Worm (Caenorhabditis elegans) whole organism, L4 larva: ENCODE measurements around the gene C16A3.5.

Source experiments
- F10B5.3 ChIP-seq: sonication (generic microtip); optimal IDR thresholded peaks from 2 replicates; lab custom pipeline; 2016; ENCODE audit warnings: mild to moderate bottlenecking, missing genetic modification characterization, missing compliant biosample characterization
- F44E2.7 ChIP-seq: fragments of 200-800 bp; sonication (Bioruptor generic); IDR thresholded peaks from 2 replicates; pipeline ENCODE4 v2.1.2; 2022; ENCODE audit warnings: missing genetic modification characterization, missing compliant biosample characterization
- F49E8.2 ChIP-seq: sonication (generic microtip); optimal IDR thresholded peaks from 2 replicates; lab custom pipeline; 2016; ENCODE audit warnings: missing compliant biosample characterization, mild to moderate bottlenecking, missing genetic modification characterization, borderline replicate concordance
- T26A8.4 ChIP-seq: fragments of 200-800 bp; sonication (Bioruptor generic); IDR thresholded peaks from 2 replicates; pipeline ENCODE4 v1.3.6; 2022; ENCODE audit warnings: missing genetic modification characterization, missing compliant biosample characterization
- Y105C5A.15 ChIP-seq: fragments of 200-800 bp; sonication (Bioruptor generic); IDR thresholded peaks from 2 replicates; pipeline ENCODE4 v1.3.6; 2022; ENCODE audit warnings: missing genetic modification characterization, missing compliant biosample characterization
- Y48G9A.11 ChIP-seq: fragments of 200-800 bp; sonication (Bioruptor generic); IDR thresholded peaks from 2 replicates; pipeline ENCODE4 v1.3.6; 2022; ENCODE audit warnings: missing genetic modification reagents, missing genetic modification characterization, missing compliant biosample characterization
- Y75B8A.6 ChIP-seq: fragments of 200-800 bp; sonication (Bioruptor generic); IDR thresholded peaks from 2 replicates; pipeline ENCODE4 v1.3.6; 2022; ENCODE audit warnings: missing genetic modification reagents, missing genetic modification characterization, missing compliant biosample characterization
- ZK337.2 ChIP-seq: fragments of 200-800 bp; sonication (Bioruptor generic); IDR thresholded peaks from 2 replicates; pipeline ENCODE4 v1.3.6; 2022; ENCODE audit warnings: missing genetic modification reagents, missing genetic modification characterization, missing compliant biosample characterization
- aha-1 ChIP-seq: fragments of 150-350 bp; peaks from one replicate; lab custom pipeline; 2014; ENCODE audit warnings: missing biosample characterization, missing genetic modification characterization
- aly-2 ChIP-seq: sonication (generic microtip); optimal IDR thresholded peaks from 2 replicates; lab custom pipeline; 2018; ENCODE audit warnings: missing biosample characterization, missing genetic modification characterization
- ama-1 ChIP-seq: fragments of 150-350 bp; optimal IDR thresholded peaks from 2 replicates; lab custom pipeline; 2014; ENCODE audit warnings: inconsistent platforms, mixed read lengths
- arid-1 ChIP-seq: fragments of 200-800 bp; sonication (Bioruptor generic); conservative IDR thresholded peaks from 2 replicates; pipeline ENCODE4 v1.3.6; 2022; ENCODE audit warnings: missing genetic modification reagents, missing genetic modification characterization, missing compliant biosample characterization
- ceh-20 ChIP-seq: fragments of 200-800 bp; sonication (Bioruptor generic); IDR thresholded peaks from 2 replicates; pipeline ENCODE4 v1.3.6; 2022; ENCODE audit warnings: missing genetic modification reagents, missing genetic modification characterization, missing compliant biosample characterization
- ceh-32 ChIP-seq: sonication (generic microtip); optimal IDR thresholded peaks from 2 replicates; lab custom pipeline; 2016; ENCODE audit warnings: mild to moderate bottlenecking, missing genetic modification characterization, missing compliant biosample characterization; ENCODE audit not compliant: poor library complexity
- ceh-62 ChIP-seq: sonication (generic microtip); optimal IDR thresholded peaks from 2 replicates; lab custom pipeline; 2017; ENCODE audit warnings: missing biosample characterization, missing genetic modification characterization
- ctbp-1 ChIP-seq: fragments of 200-800 bp; sonication (Bioruptor generic); IDR thresholded peaks from 2 replicates; pipeline ENCODE4 v1.3.6; 2022; ENCODE audit warnings: missing genetic modification reagents, missing genetic modification characterization, missing compliant biosample characterization
- daf-12 ChIP-seq: fragments of 150-350 bp; optimal IDR thresholded peaks from 2 replicates; lab custom pipeline; 2014; ENCODE audit warnings: missing biosample characterization, missing genetic modification reagents, missing genetic modification characterization
- daf-16 ChIP-seq, 3 experiments: sonication (generic microtip); optimal IDR thresholded peaks; 2 replicates each; lab custom pipeline; 2016 to 2017; ENCODE audit warnings: missing genetic modification characterization in 3 of 3, missing genetic modification reagents in 3 of 3, mild to moderate bottlenecking in 2 of 3, missing compliant biosample characterization in 2 of 3, missing biosample characterization in 1 of 3, moderate library complexity in 1 of 3
- daf-19 ChIP-seq: fragments of 200-800 bp; sonication (Bioruptor generic); conservative IDR thresholded peaks from 2 replicates; pipeline ENCODE4 v1.3.6; 2022; ENCODE audit warnings: missing genetic modification characterization, missing compliant biosample characterization
- daf-8 ChIP-seq: fragments of 200-800 bp; sonication (Bioruptor generic); IDR thresholded peaks from 2 replicates; pipeline ENCODE4 v1.3.6; 2022; ENCODE audit warnings: missing genetic modification characterization, missing compliant biosample characterization
- dmd-6 ChIP-seq: fragments of 200-800 bp; sonication (Bioruptor generic); IDR thresholded peaks from 2 replicates; pipeline ENCODE4 v1.3.6; 2022; ENCODE audit warnings: missing genetic modification reagents, missing genetic modification characterization, missing compliant biosample characterization
- dpl-1 ChIP-seq: fragments of 150-350 bp; optimal IDR thresholded peaks from 2 replicates; lab custom pipeline; 2014; ENCODE audit warnings: missing biosample characterization, missing genetic modification reagents, missing genetic modification characterization
- egl-43 ChIP-seq: fragments of 200-800 bp; sonication (Bioruptor generic); IDR thresholded peaks from 2 replicates; pipeline ENCODE4 v1.3.6; 2022; ENCODE audit warnings: missing genetic modification reagents, missing genetic modification characterization, missing compliant biosample characterization
- fos-1 ChIP-seq: fragments of 150-350 bp; optimal IDR thresholded peaks from 2 replicates; lab custom pipeline; 2014; ENCODE audit warnings: missing biosample characterization, missing genetic modification characterization
- hlh-30 ChIP-seq: sonication (generic microtip); optimal IDR thresholded peaks from 2 replicates; lab custom pipeline; 2017; ENCODE audit warnings: antibody characterized with exemption, mild to moderate bottlenecking, missing genetic modification characterization, missing compliant biosample characterization; ENCODE audit not compliant: insufficient read depth
- jun-1 ChIP-seq: fragments of 150-350 bp; optimal IDR thresholded peaks from 2 replicates; lab custom pipeline; 2014; ENCODE audit warnings: missing biosample characterization, missing genetic modification reagents, missing genetic modification characterization
- lin-38 ChIP-seq: fragments of 200-800 bp; sonication (Bioruptor generic); IDR thresholded peaks from 2 replicates; pipeline ENCODE4 v1.3.6; 2022; ENCODE audit warnings: missing genetic modification reagents, missing genetic modification characterization, missing compliant biosample characterization
- lin-39 ChIP-seq: fragments of 150-350 bp; optimal IDR thresholded peaks from 2 replicates; lab custom pipeline; 2014; ENCODE audit warnings: missing biosample characterization, missing genetic modification reagents, missing genetic modification characterization
- lir-3 ChIP-seq: sonication (generic microtip); optimal IDR thresholded peaks from 2 replicates; lab custom pipeline; 2016; ENCODE audit warnings: mild to moderate bottlenecking, missing genetic modification characterization, missing compliant biosample characterization
- madf-5 ChIP-seq, 2 experiments: fragments of 200-800 bp; sonication (Bioruptor generic); IDR thresholded peaks; 2 replicates each; pipeline ENCODE4 v1.3.6; 2022; ENCODE audit warnings: missing compliant biosample characterization in 2 of 2, missing genetic modification characterization in 2 of 2
- madf-9 ChIP-seq: fragments of 200-800 bp; sonication (Bioruptor generic); conservative IDR thresholded peaks from 2 replicates; pipeline ENCODE4 v1.3.6; 2022; ENCODE audit warnings: missing genetic modification reagents, missing genetic modification characterization, missing compliant biosample characterization
- mdl-1 ChIP-seq, 2 experiments: fragments of 150-350 bp in 1 of 2; sonication (generic microtip) in 1 of 2; optimal IDR thresholded peaks; 2 replicates each; lab custom pipeline; 2014 to 2017; ENCODE audit warnings: missing biosample characterization in 2 of 2, missing genetic modification characterization in 2 of 2
- mdt-29 ChIP-seq: fragments of 200-800 bp; sonication (Bioruptor generic); IDR thresholded peaks from 2 replicates; pipeline ENCODE4 v1.3.6; 2022; ENCODE audit warnings: missing genetic modification reagents, missing genetic modification characterization, missing compliant biosample characterization
- mes-2 ChIP-seq: sonication (generic microtip); optimal IDR thresholded peaks from 2 replicates; lab custom pipeline; 2016; ENCODE audit warnings: missing genotype, mild to moderate bottlenecking, missing genetic modification characterization, missing compliant biosample characterization; ENCODE audit not compliant: poor library complexity, severe bottlenecking
- mxl-3 ChIP-seq: fragments of 200-800 bp; sonication (Bioruptor generic); optimal IDR thresholded peaks from 2 replicates; lab custom pipeline; 2018; ENCODE audit warnings: mild to moderate bottlenecking, missing genetic modification characterization, missing compliant biosample characterization
- nhr-237 ChIP-seq: sonication (generic microtip); optimal IDR thresholded peaks from 2 replicates; lab custom pipeline; 2017; ENCODE audit warnings: missing biosample characterization, missing genetic modification characterization
- nhr-48 ChIP-seq: sonication (generic microtip); optimal IDR thresholded peaks from 2 replicates; lab custom pipeline; 2016; ENCODE audit warnings: mild to moderate bottlenecking, missing genetic modification characterization, missing compliant biosample characterization
- nhr-6 ChIP-seq: fragments of 150-350 bp; optimal IDR thresholded peaks from 2 replicates; lab custom pipeline; 2014; ENCODE audit warnings: missing biosample characterization, missing genetic modification characterization
- nhr-77 ChIP-seq: fragments of 150-350 bp; optimal IDR thresholded peaks from 2 replicates; lab custom pipeline; 2014; ENCODE audit warnings: missing biosample characterization, missing genetic modification characterization
- skn-1 ChIP-seq: fragments of 150-350 bp; optimal IDR thresholded peaks from 2 replicates; lab custom pipeline; 2014; ENCODE audit warnings: missing biosample characterization, missing genetic modification characterization
- snpc-1.2 ChIP-seq: fragments of 200-800 bp; sonication (Bioruptor generic); IDR thresholded peaks from 2 replicates; pipeline ENCODE4 v1.3.6; 2022; ENCODE audit warnings: missing genetic modification reagents, missing genetic modification characterization, missing compliant biosample characterization
- snpc-4 ChIP-seq: fragments of 150-350 bp; optimal IDR thresholded peaks from 2 replicates; lab custom pipeline; 2014; ENCODE audit warnings: missing biosample characterization, missing genetic modification characterization
- spr-1 ChIP-seq: sonication (generic microtip); optimal IDR thresholded peaks from 2 replicates; lab custom pipeline; 2016; ENCODE audit warnings: mild to moderate bottlenecking, missing genetic modification characterization, missing compliant biosample characterization
- spr-3 ChIP-seq: fragments of 200-800 bp; sonication (Bioruptor generic); optimal IDR thresholded peaks from 2 replicates; lab custom pipeline; 2018; ENCODE audit warnings: mild to moderate bottlenecking, missing genetic modification characterization, missing compliant biosample characterization
- tag-97 ChIP-seq: fragments of 200-800 bp; sonication (Bioruptor generic); IDR thresholded peaks from 2 replicates; pipeline ENCODE4 v1.3.6; 2022; ENCODE audit warnings: missing genetic modification characterization, missing compliant biosample characterization
- unc-62 ChIP-seq, 3 experiments: fragments of 150-350 bp in 1 of 3; sonication (generic microtip); optimal IDR thresholded peaks in 2 of 3; peaks in 1 of 3; 1 replicate in 1 of 3; 2 replicates in 2 of 3; lab custom pipeline; 2014 to 2017; ENCODE audit warnings: missing biosample characterization in 3 of 3, missing genetic modification characterization in 3 of 3, missing genetic modification reagents in 3 of 3, missing genotype in 1 of 3
- vab-7 ChIP-seq: fragments of 200-800 bp; sonication (Bioruptor generic); IDR thresholded peaks from 2 replicates; pipeline ENCODE4 v1.3.6; 2022; ENCODE audit warnings: missing genetic modification reagents, missing genetic modification characterization, missing compliant biosample characterization
- zfp-2 ChIP-seq: sonication (generic microtip); optimal IDR thresholded peaks from 2 replicates; lab custom pipeline; 2016; ENCODE audit warnings: mild to moderate bottlenecking, missing genetic modification characterization, missing compliant biosample characterization
- zfp-3 ChIP-seq: fragments of 200-800 bp; sonication (Bioruptor generic); conservative IDR thresholded peaks from 2 replicates; pipeline ENCODE4 v1.3.6; 2022; ENCODE audit warnings: missing genetic modification reagents, missing genetic modification characterization, missing compliant biosample characterization

The C16A3.5 gene

DNA sequence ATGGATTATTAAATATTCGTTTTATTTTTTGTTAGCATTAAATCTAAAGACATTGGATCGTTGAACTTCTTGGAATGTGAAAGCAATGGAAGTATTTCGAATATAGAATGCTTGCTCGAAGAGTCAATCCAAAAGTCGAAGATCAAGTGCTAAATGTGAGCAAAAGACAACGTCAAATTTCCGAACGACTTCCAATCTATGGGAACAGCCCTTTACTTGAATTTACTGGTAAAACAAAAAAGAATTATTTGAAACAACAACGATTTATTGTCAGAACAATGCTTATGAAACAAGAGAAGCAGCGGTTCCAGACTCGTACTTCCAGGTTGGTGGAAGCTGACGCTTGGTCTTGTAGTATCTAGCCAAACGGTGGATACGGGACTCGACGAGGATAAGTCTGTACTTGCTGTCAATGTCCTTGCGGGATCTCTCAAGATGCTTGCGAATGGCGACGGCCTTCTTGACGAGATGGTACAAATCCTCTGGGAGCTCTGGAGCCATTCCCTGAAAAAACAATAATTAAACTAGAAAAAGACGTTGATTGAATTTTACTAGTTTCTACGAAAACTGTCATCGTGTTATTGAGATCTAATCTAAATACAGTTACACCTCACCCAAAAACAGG lies 6.6 kb upstream of the C16A3.5 start (continued):
- TF ChIP-seq spr-1 (tag; lab: Kevin White, UChicago) (peak; percentile 13), zfp-3 (GFP tag; lab: Robert Waterston, UW) (no peak), zfp-2 (no peak), mes-2 (peak; percentile 28), madf-5 (GFP tag; IDR thresholded peaks at IDR 0.05; lab: Robert Waterston, UW) (no peak), vab-7 (0 out of 2 replicates have a peak, but pooled peaks have one; percentile 12), tag-97 (no peak), ctbp-1 (GFP tag; lab: Robert Waterston, UW) (peak; percentile 59; the same call in 1 of the 2 replicates), ceh-62 (tag; lab: Kevin White, UChicago) (no peak), nhr-48 (tag; lab: Kevin White, UChicago) (no peak), madf-9 (GFP tag; lab: Robert Waterston, UW) (no peak), Y105C5A.15 (peak; percentile 61; the same call in 1 of the 2 replicates), mdl-1 (tag; optimal IDR thresholded peaks at IDR 0.05; lab: Kevin White, UChicago) (no peak), nhr-77 (no peak), hlh-30 (tag; lab: Kevin White, UChicago) (no peak), lin-39 (tag; lab: Kevin White, UChicago) (no peak), unc-62 (GFP tag; optimal IDR thresholded peaks at IDR 0.05 in 1 of 2; lab: Kevin White, UChicago) (no peak), unc-62 (tag; optimal IDR thresholded peaks at IDR 0.05; lab: Kevin White, UChicago) (no peak), T26A8.4 (GFP tag; lab: Robert Waterston, UW) (peak; percentile 48; the same call in 1 of the 2 replicates), skn-1 (tag; lab: Kevin White, UChicago) (no peak), F49E8.2 (peak; percentile 94), ama-1 (lab: Kevin White, UChicago) (peak; percentile 55), ceh-32 (tag; lab: Kevin White, UChicago) (no peak), F10B5.3 (no peak), F44E2.7 (GFP tag; lab: Robert Waterston, UW) (no peak), fos-1 (peak; percentile 21), Y48G9A.11 (GFP tag; lab: Robert Waterston, UW) (peak; percentile 81), lin-38 (peak; percentile 71), dmd-6 (GFP tag; lab: Robert Waterston, UW) (no peak), snpc-1.2 (peak; percentile 36), dpl-1 (GFP tag; lab: Kevin White, UChicago) (no peak), aha-1 (tag; lab: Kevin White, UChicago) (peak; percentile 5), daf-8 (GFP tag; lab: Robert Waterston, UW) (no peak), aly-2 (no peak), egl-43 (GFP tag; lab: Robert Waterston, UW) (0 out of 2 replicates have a peak, but pooled peaks have one; percentile 56), nhr-6 (tag; lab: Kevin White, UChicago) (no peak), daf-12 (tag; lab: Kevin White, UChicago) (no peak), jun-1 (no peak), nhr-237 (tag; lab: Kevin White, UChicago) (no peak), Y75B8A.6 (0 out of 2 replicates have a peak, but pooled peaks have one; percentile 6), spr-3 (GFP tag; lab: Kevin White, UChicago) (no peak), ceh-20 (0 out of 2 replicates have a peak, but pooled peaks have one; percentile 24), arid-1 (GFP tag; lab: Robert Waterston, UW) (peak; percentile 44; the same call in 1 of the 2 replicates), daf-16 (GFP tag; optimal IDR thresholded peaks at IDR 0.05; lab: Kevin White, UChicago) (no peak), daf-16 (tag; optimal IDR thresholded peaks at IDR 0.05; lab: Kevin White, UChicago) (peak; percentile 16), snpc-4 (tag; lab: Kevin White, UChicago) (no peak), mxl-3 (GFP tag; lab: Kevin White, UChicago) (no peak), mdt-29 (GFP tag; lab: Robert Waterston, UW) (peak; percentile 44; the same call in 1 of the 2 replicates), daf-19 (GFP tag; lab: Robert Waterston, UW) (no peak), lir-3 (tag; lab: Kevin White, UChicago) (no peak), ZK337.2 (GFP tag; lab: Robert Waterston, UW) (no peak)
